Worm (Caenorhabditis elegans) whole organism, dauer: ENCODE data around the gene clec-8.
"Not testable (repeated sequence)": the region's sequence is repeated elsewhere in the genome, so short reads cannot be mapped to it uniquely, and the experiment has no call there.

Source experiments
- unc-62 ChIP-seq: sonication (generic microtip); optimal IDR thresholded peaks from 2 replicates; lab custom pipeline; 2017; ENCODE audit warnings: missing biosample characterization, missing genetic modification reagents, missing genetic modification characterization

clec-8 gene

ce11 chrII:12536203-12536602 lies 41.7 kb downstream of the clec-8 start, which contains the start of gene F49C5.3:
Gene F49C5.3, plus strand, starts transcription at chrII:12536503.
- TF ChIP-seq unc-62, result not testable (repeated sequence)

DNA sequence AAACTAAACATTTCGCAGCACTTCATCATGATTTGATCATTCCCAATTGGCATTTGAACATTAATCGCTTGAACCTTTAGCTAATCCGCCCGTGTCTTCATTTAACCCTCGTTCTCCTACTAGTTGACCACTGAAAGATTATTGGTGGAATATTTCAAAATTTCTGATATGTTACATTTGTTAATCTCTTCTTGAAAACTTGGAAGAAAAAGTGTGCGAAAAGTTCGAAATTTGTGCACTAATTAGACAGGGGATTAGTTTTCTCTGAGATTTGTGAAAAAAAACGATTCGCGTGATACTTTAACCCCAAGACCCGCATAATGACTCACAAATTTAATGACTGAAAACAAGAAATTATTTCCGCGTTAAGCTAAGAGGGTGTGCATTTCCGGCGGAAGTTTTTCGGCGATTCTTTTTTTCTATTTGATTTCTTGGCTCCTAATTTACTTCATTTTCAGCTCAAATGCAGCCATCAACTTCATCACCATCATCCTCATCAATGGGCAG lies 42.5 kb downstream of the clec-8 start, which contains the start of gene nimk-1:
TSS of gene nimk-1 (plus strand) at position 457 of the 507 bp plus-strand sequence.
- TF ChIP-seq unc-62, result no peak

DNA sequence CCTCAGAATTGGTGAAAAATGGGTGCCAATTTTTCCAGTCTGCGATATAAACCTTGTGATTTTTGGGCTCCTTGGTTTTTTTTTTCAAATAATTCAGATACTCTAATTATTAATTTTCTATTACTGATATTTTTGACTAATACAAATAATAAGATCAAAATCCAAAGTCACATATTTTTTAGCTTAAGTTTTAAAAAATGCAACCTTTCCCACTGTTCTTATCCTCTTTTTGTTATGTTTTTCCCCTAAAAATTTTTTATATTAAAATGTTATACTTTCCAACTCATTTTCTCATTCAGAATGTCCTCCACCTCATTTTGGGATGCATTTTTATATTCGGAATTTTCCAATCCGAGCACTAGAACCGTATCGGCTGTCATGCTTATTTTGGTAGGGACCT lies 46.9 kb downstream of the clec-8 start, which contains the start of gene srx-120:
TSS of gene srx-120 (plus strand) at position 301 of the 400 bp plus-strand sequence.
- no peak for TF ChIP-seq unc-62

DNA sequence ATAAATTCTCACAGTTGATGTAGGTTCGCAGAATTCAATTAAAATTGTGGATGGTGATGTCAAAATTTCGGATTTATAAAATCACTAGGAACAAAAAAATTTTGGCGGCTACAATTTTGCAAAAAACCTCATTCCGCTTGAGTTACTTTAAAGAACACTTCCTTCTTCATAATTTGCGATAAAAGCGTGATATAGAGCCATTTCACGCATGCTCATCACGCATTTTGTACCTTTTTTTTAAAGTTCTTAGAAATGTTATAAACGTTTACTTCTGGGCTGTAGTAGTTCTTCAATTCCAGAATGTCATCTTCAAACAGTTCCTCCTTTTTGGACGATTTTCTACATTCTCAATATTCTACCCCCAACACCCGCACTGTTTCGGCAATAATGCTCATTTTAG lies 49.9 kb downstream of the clec-8 start, which contains the start of gene srx-119:
TSS of gene srx-119 (plus strand) at position 301 of the 400 bp plus-strand sequence.
- TF ChIP-seq unc-62, result no peak
